Worm (Caenorhabditis elegans): ENCODE results near the gene F44E5.4.

The F44E5.4 gene

ce11 chrII:11772364-11772763, 13.3 kb upstream of the F44E5.4 start, which contains the start of gene F44E5.15:
Gene F44E5.15, plus strand, starts transcription at chrII:11772664.
- no peak for TF ChIP-seq cebp-2 (GFP tag; IDR thresholded peaks at IDR 0.05)

- TF ChIP-seq rec-8 (tag; optimal IDR thresholded peaks at IDR 0.05) = no peak
- TF ChIP-seq ceh-100 (GFP tag; IDR thresholded peaks at IDR 0.05) = no peak
- no peak for TF ChIP-seq ceh-79 (tag; optimal IDR thresholded peaks at IDR 0.05)
- no peak for TF ChIP-seq ceh-27 (GFP tag; optimal IDR thresholded peaks at IDR 0.05)
- TF ChIP-seq B0336.3 (GFP tag; IDR thresholded peaks at IDR 0.05) = no peak
- no peak for TF ChIP-seq sdz-38 (tag; optimal IDR thresholded peaks at IDR 0.05)
Observed at ce11 chrII:11766472-11766871, 7.4 kb upstream of the F44E5.4 start, which contains the start of gene F44E5.2. Gene F44E5.2, plus strand, starts transcription at chrII:11766772.

ce11 chrII:11765506-11766152, 6.5 kb upstream of the F44E5.4 start:
- TF ChIP-seq snpc-4 (GFP tag; optimal IDR thresholded peaks at IDR 0.05) = no peak
- no peak for TF ChIP-seq snpc-4 (tag; optimal IDR thresholded peaks at IDR 0.05)
- TF ChIP-seq nhr-80 (tag; optimal IDR thresholded peaks at IDR 0.05) = no peak
- TF ChIP-seq dpl-1 (GFP tag; optimal IDR thresholded peaks at IDR 0.05) = no peak
- TF ChIP-seq nhr-120 (GFP tag; IDR thresholded peaks at IDR 0.05) = no peak
- peak; percentile 99 for TF ChIP-seq egrh-3 (GFP tag; IDR thresholded peaks at IDR 0.05)
- no peak for TF ChIP-seq T07F8.4 (tag; optimal IDR thresholded peaks at IDR 0.05)
- peak; percentile 88 for TF ChIP-seq zfh-2 (GFP tag; conservative IDR thresholded peaks at IDR 0.05)
- TF ChIP-seq K12H6.12 (tag; optimal IDR thresholded peaks at IDR 0.05) = no peak
- TF ChIP-seq akir-1 (GFP tag; optimal IDR thresholded peaks at IDR 0.05) = no peak
- no peak for TF ChIP-seq Y53G8AR.9 (GFP tag; conservative IDR thresholded peaks at IDR 0.05)

ce11 chrII:11761806-11762512, 2.8 kb upstream of the F44E5.4 start:
- TF ChIP-seq ama-1 (optimal IDR thresholded peaks at IDR 0.05) (peak; percentile 83), ama-1 (GFP tag; optimal IDR thresholded peaks at IDR 0.05) (peak in 1 of 2 experiments; percentile 54), lsy-27 (tag; optimal IDR thresholded peaks at IDR 0.05; ENCODE audit: borderline replicate concordance, insufficient read depth) (no peak), ceh-58 (GFP tag; IDR thresholded peaks at IDR 0.05) (no peak), attf-5 (GFP tag; optimal IDR thresholded peaks at IDR 0.05) (peak; percentile 62), tlf-1 (GFP tag; optimal IDR thresholded peaks at IDR 0.05) (no peak), nhr-80 (tag; optimal IDR thresholded peaks at IDR 0.05) (peak; percentile 20), cebp-2 (GFP tag; IDR thresholded peaks at IDR 0.05) (0 out of 2 replicates have a peak, but pooled peaks have one; percentile 20), madf-8 (GFP tag; conservative IDR thresholded peaks at IDR 0.05) (no peak), ccch-3 (GFP tag; optimal IDR thresholded peaks at IDR 0.05) (no peak), snpc-4 (GFP tag; optimal IDR thresholded peaks at IDR 0.05) (no peak), snpc-4 (tag; optimal IDR thresholded peaks at IDR 0.05) (peak in 1 of 4 experiments; percentile 7), hsf-1 (GFP tag; IDR thresholded peaks at IDR 0.05) (peak; percentile 7; the same call in 1 of the 2 replicates), C06A6.2 (GFP tag; conservative IDR thresholded peaks at IDR 0.05) (peak; percentile 61), lin-54 (GFP tag; optimal IDR thresholded peaks at IDR 0.05) (peak; percentile 36), nfyb-1 (GFP tag; IDR thresholded peaks at IDR 0.05) (peak; percentile 77; the same call in 1 of the 2 replicates), T07F8.4 (tag; optimal IDR thresholded peaks at IDR 0.05) (peak; percentile 1)

- TF ChIP-seq F55B11.4 (tag; optimal IDR thresholded peaks at IDR 0.05; ENCODE audit: borderline replicate concordance, insufficient read depth) (no peak), nhr-179 (tag; optimal IDR thresholded peaks at IDR 0.05) (no peak), Y56A3A.18 (GFP tag; IDR thresholded peaks at IDR 0.05) (peak; percentile 33; the same call in 1 of the 2 replicates), ceh-40 (GFP tag; IDR thresholded peaks at IDR 0.05) (peak; percentile 73; the same call in 1 of the 2 replicates), mel-28 (tag; optimal IDR thresholded peaks at IDR 0.05; ENCODE audit: borderline replicate concordance) (no peak), him-1 (tag; optimal IDR thresholded peaks at IDR 0.05) (no peak), nhr-90 (tag; optimal IDR thresholded peaks at IDR 0.05) (peak; percentile 24), attf-5 (GFP tag; optimal IDR thresholded peaks at IDR 0.05) (peak; percentile 65), lin-35 (GFP tag; optimal IDR thresholded peaks at IDR 0.05) (peak in 1 of 3 experiments; percentile 7), mcd-1 (GFP tag; IDR thresholded peaks at IDR 0.05) (peak; percentile 33; the same call in 1 of the 2 replicates), bed-1 (GFP tag; IDR thresholded peaks at IDR 0.05) (no peak), somi-1 (GFP tag; optimal IDR thresholded peaks at IDR 0.05) (peak; percentile 5)
Observed at ce11 chrII:11756684-11757107, 2.4 kb downstream of the F44E5.4 start.

Data from whole organism, young adult.